Worm (Caenorhabditis elegans) whole organism, L3 larva: ENCODE measurements around the gene R05F9.9.

Source experiments
- R02D3.7 ChIP-seq: fragments of 150-350 bp; optimal IDR thresholded peaks from 2 replicates; lab custom pipeline; 2014; ENCODE audit warnings: missing biosample characterization, missing genetic modification characterization
- ZK546.5 ChIP-seq: sonication (generic microtip); optimal IDR thresholded peaks from 2 replicates; lab custom pipeline; 2017; ENCODE audit warnings: missing biosample characterization, missing genetic modification characterization
- aly-2 ChIP-seq: fragments of 150-350 bp; optimal IDR thresholded peaks from 2 replicates; lab custom pipeline; 2014; ENCODE audit warnings: missing biosample characterization, missing genetic modification characterization
- ama-1 ChIP-seq: fragments of 150-350 bp; optimal IDR thresholded peaks from 2 replicates; lab custom pipeline; 2018
- ceh-16 ChIP-seq: sonication (generic microtip); optimal IDR thresholded peaks from 2 replicates; lab custom pipeline; 2017; ENCODE audit warnings: missing biosample characterization, missing genetic modification characterization
- ceh-28 ChIP-seq: fragments of 150-350 bp; optimal IDR thresholded peaks from 2 replicates; lab custom pipeline; 2014; ENCODE audit warnings: missing biosample characterization, missing genetic modification reagents, missing genetic modification characterization
- ceh-82 ChIP-seq: fragments of 150-350 bp; optimal IDR thresholded peaks from 2 replicates; lab custom pipeline; 2014; ENCODE audit warnings: missing biosample characterization, missing genetic modification characterization
- ceh-9 ChIP-seq: sonication (generic microtip); optimal IDR thresholded peaks from 2 replicates; lab custom pipeline; 2018; ENCODE audit warnings: missing biosample characterization, missing genetic modification characterization
- daf-12 ChIP-seq: fragments of 150-350 bp; optimal IDR thresholded peaks from 2 replicates; lab custom pipeline; 2014; ENCODE audit warnings: missing biosample characterization, missing genetic modification reagents, missing genetic modification characterization
- egl-27 ChIP-seq: sonication (generic microtip); optimal IDR thresholded peaks from 4 replicates; lab custom pipeline; 2017; ENCODE audit warnings: missing biosample characterization, missing genetic modification reagents, missing genetic modification characterization
- egl-5 ChIP-seq: fragments of 150-350 bp; optimal IDR thresholded peaks from 2 replicates; lab custom pipeline; 2017; ENCODE audit warnings: missing biosample characterization, missing genetic modification reagents, missing genetic modification characterization, inconsistent platforms
- elt-2 ChIP-seq: sonication (generic microtip); optimal IDR thresholded peaks from 2 replicates; lab custom pipeline; 2016; ENCODE audit warnings: missing genetic modification reagents, mild to moderate bottlenecking, missing genetic modification characterization, missing compliant biosample characterization
- elt-3 ChIP-seq, 3 experiments: fragments of 150-350 bp in 1 of 3; sonication (generic microtip) in 2 of 3; optimal IDR thresholded peaks; 2 replicates in 2 of 3; 4 replicates in 1 of 3; lab custom pipeline; 2014 to 2017; ENCODE audit warnings: missing biosample characterization in 3 of 3, missing genetic modification characterization in 3 of 3
- eor-1 ChIP-seq, 2 experiments: fragments of 150-350 bp; optimal IDR thresholded peaks; 2 replicates each; lab custom pipeline; 2014 to 2018; ENCODE audit warnings: missing biosample characterization in 2 of 2, missing genetic modification characterization in 2 of 2
- fkh-2 ChIP-seq: fragments of 150-350 bp; optimal IDR thresholded peaks from 2 replicates; lab custom pipeline; 2014; ENCODE audit warnings: missing biosample characterization, missing genetic modification reagents, missing genetic modification characterization
- fos-1 ChIP-seq: fragments of 150-350 bp; optimal IDR thresholded peaks from 2 replicates; lab custom pipeline; 2014; ENCODE audit warnings: missing biosample characterization, missing genetic modification characterization
- jun-1 ChIP-seq: fragments of 150-350 bp; optimal IDR thresholded peaks from 2 replicates; lab custom pipeline; 2014; ENCODE audit warnings: missing biosample characterization, missing genetic modification reagents, missing genetic modification characterization
- lin-15B ChIP-seq: fragments of 150-350 bp; optimal IDR thresholded peaks from 2 replicates; lab custom pipeline; 2014; ENCODE audit warnings: missing biosample characterization, missing genetic modification characterization
- lin-39 ChIP-seq: fragments of 150-350 bp; optimal IDR thresholded peaks from 2 replicates; lab custom pipeline; 2018; ENCODE audit warnings: missing biosample characterization, missing genetic modification reagents, missing genetic modification characterization
- lsy-12 ChIP-seq: sonication (generic microtip); optimal IDR thresholded peaks from 2 replicates; lab custom pipeline; 2016; ENCODE audit warnings: mild to moderate bottlenecking, missing genetic modification characterization, missing compliant biosample characterization
- mdl-1 ChIP-seq: fragments of 150-350 bp; optimal IDR thresholded peaks from 2 replicates; lab custom pipeline; 2014; ENCODE audit warnings: missing biosample characterization, missing genetic modification characterization
- mml-1 ChIP-seq: fragments of 150-350 bp; sonication (generic microtip); optimal IDR thresholded peaks from 3 replicates; lab custom pipeline; 2014; ENCODE audit warnings: missing biosample characterization, missing genetic modification characterization
- nfya-1 ChIP-seq: sonication (generic microtip); optimal IDR thresholded peaks from 2 replicates; lab custom pipeline; 2017; ENCODE audit warnings: missing genetic modification characterization, mild to moderate bottlenecking, missing compliant biosample characterization, antibody characterized with exemption, moderate library complexity; ENCODE audit not compliant: insufficient read depth
- nhr-11 ChIP-seq: fragments of 150-350 bp; optimal IDR thresholded peaks from 2 replicates; lab custom pipeline; 2014; ENCODE audit warnings: missing biosample characterization, missing genetic modification characterization
- nhr-12 ChIP-seq: fragments of 150-350 bp; optimal IDR thresholded peaks from 2 replicates; lab custom pipeline; 2014; ENCODE audit warnings: missing biosample characterization, missing genetic modification characterization
- nhr-23 ChIP-seq: fragments of 150-350 bp; optimal IDR thresholded peaks from 2 replicates; lab custom pipeline; 2014; ENCODE audit warnings: missing biosample characterization, missing genetic modification reagents, missing genetic modification characterization
- nhr-237 ChIP-seq: fragments of 150-350 bp; optimal IDR thresholded peaks from 2 replicates; lab custom pipeline; 2014; ENCODE audit warnings: missing biosample characterization, missing genetic modification characterization
- nhr-25 ChIP-seq: sonication (generic microtip); optimal IDR thresholded peaks from 2 replicates; lab custom pipeline; 2017; ENCODE audit warnings: missing biosample characterization, missing genetic modification characterization
- nhr-28 ChIP-seq: fragments of 150-350 bp; optimal IDR thresholded peaks from 2 replicates; lab custom pipeline; 2014; ENCODE audit warnings: missing biosample characterization, missing genetic modification characterization
- nhr-43 ChIP-seq: sonication (generic microtip); optimal IDR thresholded peaks from 2 replicates; lab custom pipeline; 2016; ENCODE audit warnings: mild to moderate bottlenecking, missing genetic modification characterization, missing compliant biosample characterization; ENCODE audit not compliant: poor library complexity, severe bottlenecking
- nhr-76 ChIP-seq: fragments of 150-350 bp; sonication (generic microtip); optimal IDR thresholded peaks from 5 replicates; lab custom pipeline; 2014; ENCODE audit warnings: missing biosample characterization, missing genetic modification characterization
- nhr-77 ChIP-seq: fragments of 150-350 bp; optimal IDR thresholded peaks from 2 replicates; lab custom pipeline; 2014; ENCODE audit warnings: missing biosample characterization, missing genetic modification characterization
- pqm-1 ChIP-seq: fragments of 150-350 bp; optimal IDR thresholded peaks from 2 replicates; lab custom pipeline; 2017; ENCODE audit warnings: missing biosample characterization, missing genetic modification characterization, inconsistent platforms
- sea-2 ChIP-seq: fragments of 150-350 bp; sonication (generic microtip); optimal IDR thresholded peaks from 4 replicates; lab custom pipeline; 2014; ENCODE audit warnings: missing biosample characterization, missing genetic modification reagents, missing genetic modification characterization
- skn-1 ChIP-seq: fragments of 150-350 bp; optimal IDR thresholded peaks from 2 replicates; lab custom pipeline; 2014; ENCODE audit warnings: missing biosample characterization, missing genetic modification characterization
- snpc-4 ChIP-seq: fragments of 150-350 bp; optimal IDR thresholded peaks from 2 replicates; lab custom pipeline; 2014; ENCODE audit warnings: missing biosample characterization, missing genetic modification characterization
- tbx-2 ChIP-seq: sonication (generic microtip); optimal IDR thresholded peaks from 2 replicates; lab custom pipeline; 2016; ENCODE audit warnings: mild to moderate bottlenecking, missing genetic modification characterization, missing compliant biosample characterization
- unc-39 ChIP-seq: sonication (generic microtip); optimal IDR thresholded peaks from 4 replicates; lab custom pipeline; 2017; ENCODE audit warnings: missing biosample characterization, missing genetic modification characterization
- unc-62 ChIP-seq: fragments of 150-350 bp; sonication (generic microtip); optimal IDR thresholded peaks from 4 replicates; lab custom pipeline; 2014; ENCODE audit warnings: missing biosample characterization, missing genetic modification reagents, missing genetic modification characterization
- zag-1 ChIP-seq: fragments of 150-350 bp; optimal IDR thresholded peaks from 2 replicates; lab custom pipeline; 2014; ENCODE audit warnings: missing biosample characterization, missing genetic modification characterization
- ztf-11 ChIP-seq: fragments of 150-350 bp; optimal IDR thresholded peaks from 2 replicates; lab custom pipeline; 2014; ENCODE audit warnings: missing biosample characterization, missing genetic modification characterization
- ztf-4 ChIP-seq: fragments of 150-350 bp; optimal IDR thresholded peaks from 2 replicates; lab custom pipeline; 2014; ENCODE audit warnings: missing biosample characterization, missing genetic modification characterization

The R05F9.9 gene

ce11 chrII:4867476-4867875, 34.4 kb downstream of the R05F9.9 start, which contains the start of gene col-17:
TSS of gene col-17 (minus strand) at chrII:4867576.
- no peak for TF ChIP-seq ceh-82 (tag; lab: Kevin White, UChicago)
- no peak for TF ChIP-seq nhr-28 (tag; lab: Kevin White, UChicago)
- TF ChIP-seq ztf-4 (tag; lab: Kevin White, UChicago), result no peak
- TF ChIP-seq ZK546.5 (tag; lab: Kevin White, UChicago), result no peak
- no peak for TF ChIP-seq nhr-25 (tag; lab: Kevin White, UChicago)
- TF ChIP-seq elt-2 (tag; lab: Kevin White, UChicago), result no peak
- TF ChIP-seq nhr-23 (tag; lab: Kevin White, UChicago), result no peak
- TF ChIP-seq nhr-12, result no peak
- TF ChIP-seq eor-1 (tag; optimal IDR thresholded peaks at IDR 0.05; lab: Kevin White, UChicago), result no peak

ce11 chrII:4866045-4866444, 35.9 kb downstream of the R05F9.9 start:
- TF ChIP-seq fkh-2 (no peak), unc-62 (GFP tag; lab: Kevin White, UChicago) (peak; percentile 50), jun-1 (tag; lab: Kevin White, UChicago) (no peak), nhr-11 (tag; lab: Kevin White, UChicago) (no peak), lin-39 (tag; lab: Kevin White, UChicago) (no peak), fos-1 (no peak), aly-2 (tag; lab: Kevin White, UChicago) (no peak), ZK546.5 (tag; lab: Kevin White, UChicago) (no peak), lin-15B (tag; lab: Kevin White, UChicago) (no peak), ama-1 (lab: Kevin White, UChicago) (peak; percentile 91), pqm-1 (tag; lab: Kevin White, UChicago) (no peak), nfya-1 (tag; lab: Kevin White, UChicago) (peak; percentile 25), R02D3.7 (tag; lab: Kevin White, UChicago) (peak; percentile 28), tbx-2 (tag; lab: Kevin White, UChicago) (no peak), nhr-23 (tag; lab: Kevin White, UChicago) (peak; percentile 64), egl-27 (tag; lab: Kevin White, UChicago) (no peak), egl-5 (tag; lab: Kevin White, UChicago) (no peak), daf-12 (tag; lab: Kevin White, UChicago) (no peak), ceh-16 (tag; lab: Kevin White, UChicago) (no peak), nhr-43 (tag; lab: Kevin White, UChicago) (peak; percentile 74), sea-2 (GFP tag; lab: Kevin White, UChicago) (no peak), nhr-77 (tag; lab: Kevin White, UChicago) (peak; percentile 16), ceh-82 (tag; lab: Kevin White, UChicago) (no peak), unc-39 (no peak), nhr-76 (no peak), skn-1 (tag; lab: Kevin White, UChicago) (no peak), nhr-25 (tag; lab: Kevin White, UChicago) (peak; percentile 78), mdl-1 (no peak), ceh-28 (tag; lab: Kevin White, UChicago) (no peak), ztf-4 (tag; lab: Kevin White, UChicago) (no peak), snpc-4 (tag; lab: Kevin White, UChicago) (no peak), ztf-11 (no peak), nhr-237 (tag; lab: Kevin White, UChicago) (no peak), nhr-12 (no peak), mml-1 (no peak), elt-3 (tag; optimal IDR thresholded peaks at IDR 0.05; lab: Kevin White, UChicago) (peak in 1 of 3 experiments; percentile 73)

- TF ChIP-seq nhr-25 (tag; lab: Kevin White, UChicago) (no peak), mdl-1 (no peak), jun-1 (tag; lab: Kevin White, UChicago) (no peak), nhr-23 (tag; lab: Kevin White, UChicago) (no peak), lsy-12 (tag; lab: Kevin White, UChicago) (no peak), lin-39 (tag; lab: Kevin White, UChicago) (no peak), unc-39 (no peak), ceh-9 (tag; lab: Kevin White, UChicago) (no peak), tbx-2 (tag; lab: Kevin White, UChicago) (no peak), zag-1 (tag; lab: Kevin White, UChicago) (no peak), skn-1 (tag; lab: Kevin White, UChicago) (no peak)
- TF ChIP-seq, all 47 proteins: peak for 0
These were observed 38.5 kb downstream of the R05F9.9 start, which contains the start of the genes mpst-4 and F11G11.14 for ce11 chrII:4863357-4863756. TSS of gene mpst-4 (minus strand) at chrII:4863457. TSS of gene F11G11.14 (plus strand) at chrII:4863681.
